Fruit fly (Drosophila melanogaster) whole organism, adult: ENCODE results near the gene CG11562.

ENCODE experiments used
- CG11617 ChIP-seq: fragments of 200-800 bp; sonication (Bioruptor generic); optimal IDR thresholded peaks from 2 replicates; lab custom pipeline; 2017; ENCODE audit warnings: mild to moderate bottlenecking, missing biosample characterization, missing genetic modification reagents, missing genetic modification characterization
- CG12768 ChIP-seq: fragments of 200-800 bp; sonication (Bioruptor generic); optimal IDR thresholded peaks from 2 replicates; lab custom pipeline; 2017; ENCODE audit warnings: missing biosample characterization, missing genetic modification characterization, mild to moderate bottlenecking, moderate library complexity, missing genetic modification reagents
- CG14711 ChIP-seq: fragments of 200-800 bp; sonication (Bioruptor generic); optimal IDR thresholded peaks from 2 replicates; lab custom pipeline; 2018; ENCODE audit warnings: missing biosample characterization, mild to moderate bottlenecking, missing genetic modification characterization, moderate library complexity
- CG1620 ChIP-seq: fragments of 200-800 bp; sonication (Bioruptor generic); optimal IDR thresholded peaks from 2 replicates; lab custom pipeline; 2016; ENCODE audit warnings: missing biosample characterization, missing genetic modification characterization
- CG33017 ChIP-seq: fragments of 200-800 bp; sonication (Bioruptor generic); optimal IDR thresholded peaks from 2 replicates; lab custom pipeline; 2018; ENCODE audit warnings: missing biosample characterization, mild to moderate bottlenecking, missing genetic modification characterization, moderate library complexity
- CG5204 ChIP-seq: fragments of 200-800 bp; sonication (Bioruptor generic); optimal IDR thresholded peaks from 2 replicates; lab custom pipeline; 2016; ENCODE audit warnings: missing biosample characterization, missing genetic modification characterization
- CG7045 ChIP-seq: fragments of 200-800 bp; sonication (Bioruptor generic); optimal IDR thresholded peaks from 2 replicates; lab custom pipeline; 2017; ENCODE audit warnings: missing biosample characterization, mild to moderate bottlenecking, missing genetic modification characterization
- CG7101 ChIP-seq: fragments of 200-800 bp; sonication (Bioruptor generic); optimal IDR thresholded peaks from 2 replicates; lab custom pipeline; 2018; ENCODE audit warnings: missing biosample characterization, mild to moderate bottlenecking, missing genetic modification characterization, moderate library complexity
- Clk ChIP-seq: fragments of 200-800 bp; sonication (Bioruptor generic); optimal IDR thresholded peaks from 2 replicates; lab custom pipeline; 2017; ENCODE audit warnings: missing biosample characterization, missing genetic modification characterization
- Crg-1 ChIP-seq: fragments of 200-800 bp; sonication (Bioruptor generic); optimal IDR thresholded peaks from 2 replicates; lab custom pipeline; 2016; ENCODE audit warnings: missing biosample characterization, missing genetic modification characterization
- Hr96 ChIP-seq: fragments of 200-800 bp; sonication (Bioruptor generic); optimal IDR thresholded peaks from 2 replicates; lab custom pipeline; 2016; ENCODE audit warnings: missing biosample characterization, missing genetic modification characterization
- Mnt ChIP-seq: fragments of 200-800 bp; sonication (Bioruptor generic); optimal IDR thresholded peaks from 2 replicates; lab custom pipeline; 2016; ENCODE audit warnings: missing biosample characterization, mild to moderate bottlenecking, missing genetic modification characterization
- bab1 ChIP-seq: fragments of 200-800 bp; sonication (Bioruptor generic); optimal IDR thresholded peaks from 3 replicates; lab custom pipeline; 2019; ENCODE audit warnings: missing biosample characterization, mild to moderate bottlenecking, missing genetic modification characterization, moderate library complexity
- cic ChIP-seq: fragments of 200-800 bp; sonication (Bioruptor generic); optimal IDR thresholded peaks from 2 replicates; lab custom pipeline; 2017; ENCODE audit warnings: missing biosample characterization, mild to moderate bottlenecking, missing genetic modification characterization, moderate library complexity
- cnc ChIP-seq, 2 experiments: fragments of >200 bp; optimal IDR thresholded peaks; 2 replicates each; lab custom pipeline; 2017
- kay ChIP-seq: fragments of 200-800 bp; sonication (Bioruptor generic); peaks from one replicate; lab custom pipeline; 2016; ENCODE audit warnings: missing biosample characterization, missing genetic modification characterization, borderline replicate concordance
- ovo ChIP-seq: fragments of 200-800 bp; sonication (Bioruptor generic); optimal IDR thresholded peaks from 2 replicates; lab custom pipeline; 2016; ENCODE audit warnings: missing biosample characterization, missing genetic modification characterization
- pad ChIP-seq: fragments of 200-800 bp; sonication (Bioruptor generic); optimal IDR thresholded peaks from 3 replicates; lab custom pipeline; 2017; ENCODE audit warnings: missing biosample characterization, missing genetic modification characterization, mild to moderate bottlenecking, moderate library complexity, missing genetic modification reagents
- tj ChIP-seq: fragments of 200-800 bp; sonication (Bioruptor generic); optimal IDR thresholded peaks from 3 replicates; lab custom pipeline; 2017; ENCODE audit warnings: missing biosample characterization, mild to moderate bottlenecking, missing genetic modification characterization, moderate library complexity
- toe ChIP-seq: fragments of 200-800 bp; sonication (Bioruptor generic); optimal IDR thresholded peaks from 2 replicates; lab custom pipeline; 2016; ENCODE audit warnings: missing biosample characterization, missing genetic modification characterization

The CG11562 gene

DNA sequence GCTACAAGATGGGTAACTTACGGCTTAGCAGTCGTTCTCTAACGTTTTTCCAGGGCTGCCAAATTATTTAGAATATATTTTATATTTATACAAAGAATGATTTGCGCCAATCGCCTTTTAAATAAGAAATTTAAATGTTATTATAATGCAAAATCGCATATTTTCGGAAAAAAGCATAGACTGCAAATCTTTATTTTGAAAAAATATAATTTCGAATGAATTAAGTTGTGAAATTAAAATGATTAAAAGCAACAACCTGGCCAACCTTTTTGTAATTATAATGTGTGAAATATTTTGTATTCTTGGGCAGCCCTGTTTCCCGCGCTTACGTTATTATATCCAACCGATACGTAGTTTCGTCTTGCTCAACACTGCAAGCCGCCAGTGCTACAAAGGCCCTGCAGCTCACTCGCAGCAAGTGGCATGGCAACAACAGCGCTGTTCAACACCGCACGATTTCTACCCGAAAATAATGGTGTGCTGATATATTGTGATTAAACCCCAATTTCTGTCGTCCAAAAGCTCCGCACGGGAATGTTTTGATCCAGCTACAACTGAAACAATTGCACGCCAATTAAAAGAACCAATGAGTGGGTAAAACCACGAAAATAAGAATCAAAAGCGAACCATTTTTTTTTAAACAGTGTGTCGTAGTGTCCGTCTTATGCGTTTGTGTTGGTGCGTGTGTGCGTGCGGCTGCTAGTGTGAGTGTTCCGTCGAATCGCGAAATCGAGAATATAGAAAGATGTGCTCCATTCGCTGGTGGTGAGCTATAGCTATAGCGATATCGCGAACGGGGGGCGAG lies 5.5 kb downstream of the CG11562 start, which contains the start of gene Pi3K21B:
TSS of gene Pi3K21B (plus strand) at position 401 of the 805 bp plus-strand sequence.
- peak; percentile 96 for TF ChIP-seq CG7045 (GFP tag; lab: Kevin White, UChicago)
- peak; percentile 96 for TF ChIP-seq CG11617 (GFP tag; lab: Kevin White, UChicago)
- peak; percentile 96 for TF ChIP-seq Mnt (GFP tag; lab: Kevin White, UChicago)
- TF ChIP-seq bab1 (GFP tag; lab: Kevin White, UChicago), result peak; percentile 86
- peak; percentile 94 for TF ChIP-seq Clk (GFP tag; lab: Kevin White, UChicago)
- TF ChIP-seq cic (GFP tag; lab: Kevin White, UChicago), result peak; percentile 63
- TF ChIP-seq cnc (optimal IDR thresholded peaks at IDR 0.05; lab: Kevin White, UChicago), result no peak
- TF ChIP-seq ovo (GFP tag; lab: Kevin White, UChicago), result peak; percentile 96
- TF ChIP-seq Crg-1 (GFP tag; lab: Kevin White, UChicago), result peak; percentile 99
- TF ChIP-seq Hr96 (GFP tag; lab: Kevin White, UChicago), result peak; percentile 97
- peak; percentile 94 for TF ChIP-seq CG14711
- TF ChIP-seq CG1620, result peak; percentile 99
- TF ChIP-seq CG33017 (tag; lab: Kevin White, UChicago), result peak; percentile 93
- TF ChIP-seq CG7101, result peak; percentile 94
- peak; percentile 96 for TF ChIP-seq toe
- TF ChIP-seq kay (GFP tag; lab: Kevin White, UChicago), result no peak
- peak; percentile 90 for TF ChIP-seq pad (GFP tag; lab: Kevin White, UChicago)
- TF ChIP-seq CG5204 (GFP tag; lab: Kevin White, UChicago), result no peak
- TF ChIP-seq tj (GFP tag; lab: Kevin White, UChicago), result peak; percentile 62
- TF ChIP-seq CG12768, result peak; percentile 97

dm6 chr2L:298285-298644 lies 6.0 kb downstream of the CG11562 start:
- peak; percentile 16 for TF ChIP-seq tj (GFP tag; lab: Kevin White, UChicago)
- peak; percentile 32 for TF ChIP-seq cic (GFP tag; lab: Kevin White, UChicago)
- no peak for TF ChIP-seq CG12768

dm6 chr2L:299038-299437 lies 6.8 kb downstream of the CG11562 start:
- TF ChIP-seq Clk (GFP tag; lab: Kevin White, UChicago) (no peak), bab1 (GFP tag; lab: Kevin White, UChicago) (no peak), tj (GFP tag; lab: Kevin White, UChicago) (no peak), CG33017 (tag; lab: Kevin White, UChicago) (no peak), Mnt (GFP tag; lab: Kevin White, UChicago) (no peak), toe (no peak), pad (GFP tag; lab: Kevin White, UChicago) (no peak), CG11617 (GFP tag; lab: Kevin White, UChicago) (no peak), CG12768 (no peak), cnc (optimal IDR thresholded peaks at IDR 0.05; lab: Kevin White, UChicago) (no peak), CG7101 (no peak), kay (GFP tag; lab: Kevin White, UChicago) (no peak), CG7045 (GFP tag; lab: Kevin White, UChicago) (no peak), CG1620 (no peak)

- TF ChIP-seq Crg-1 (GFP tag; lab: Kevin White, UChicago), result no peak
- no peak for TF ChIP-seq ovo (GFP tag; lab: Kevin White, UChicago)
- TF ChIP-seq CG1620, result no peak
- TF ChIP-seq CG7101, result no peak
- TF ChIP-seq Mnt (GFP tag; lab: Kevin White, UChicago), result no peak
- no peak for TF ChIP-seq Hr96 (GFP tag; lab: Kevin White, UChicago)
- no peak for TF ChIP-seq CG14711
- TF ChIP-seq kay (GFP tag; lab: Kevin White, UChicago), result no peak
- TF ChIP-seq bab1 (GFP tag; lab: Kevin White, UChicago), result no peak
- no peak for TF ChIP-seq CG5204 (GFP tag; lab: Kevin White, UChicago)
- TF ChIP-seq tj (GFP tag; lab: Kevin White, UChicago), result no peak
- TF ChIP-seq Clk (GFP tag; lab: Kevin White, UChicago), result no peak
- TF ChIP-seq CG7045 (GFP tag; lab: Kevin White, UChicago), result no peak
Observed at dm6 chr2L:300006-300405, 7.8 kb downstream of the CG11562 start.

dm6 chr2L:300877-301706 lies 8.9 kb downstream of the CG11562 start:
- TF ChIP-seq cic (GFP tag; lab: Kevin White, UChicago), result peak; percentile 64
- TF ChIP-seq pad (GFP tag; lab: Kevin White, UChicago), result peak; percentile 55
- no peak for TF ChIP-seq CG33017 (tag; lab: Kevin White, UChicago)
